Worm (Caenorhabditis elegans): ENCODE measurements around the gene B0303.16.

The B0303.16 gene

ce11 chrIII:8667382-8667781 is 37.5 kb upstream of the B0303.16 start, which contains the start of gene dpy-19:
Gene dpy-19 (minus strand): TSS chrIII:8667482.
- no peak for TF ChIP-seq hmbx-1 (tag; optimal IDR thresholded peaks at IDR 0.05)
- TF ChIP-seq hnd-1 (tag; optimal IDR thresholded peaks at IDR 0.05) = no peak
- no peak for TF ChIP-seq scrt-1 (GFP tag; IDR thresholded peaks at IDR 0.05)
- TF ChIP-seq B0310.2 (tag; optimal IDR thresholded peaks at IDR 0.05) = no peak
- TF ChIP-seq aly-1 (tag; optimal IDR thresholded peaks at IDR 0.05) = no peak
- TF ChIP-seq hmg-4 (GFP tag; optimal IDR thresholded peaks at IDR 0.05) = no peak
- no peak for TF ChIP-seq flt-1 (GFP tag; IDR thresholded peaks at IDR 0.05)
- no peak for TF ChIP-seq ceh-13 (GFP tag; optimal IDR thresholded peaks at IDR 0.05)
- no peak for TF ChIP-seq ama-1 (optimal IDR thresholded peaks at IDR 0.05)
- no peak for TF ChIP-seq tra-4 (tag; optimal IDR thresholded peaks at IDR 0.05)
- TF ChIP-seq ceh-36 (tag; optimal IDR thresholded peaks at IDR 0.05) = no peak
- no peak for TF ChIP-seq ets-7 (tag; optimal IDR thresholded peaks at IDR 0.05)

- no peak for TF ChIP-seq tbx-11 (GFP tag; IDR thresholded peaks at IDR 0.05)
- TF ChIP-seq F13C5.2 (tag; optimal IDR thresholded peaks at IDR 0.05) = no peak
- TF ChIP-seq aly-1 (tag; optimal IDR thresholded peaks at IDR 0.05) = no peak
- TF ChIP-seq ets-7 (tag; optimal IDR thresholded peaks at IDR 0.05) = no peak
- no peak for TF ChIP-seq flt-1 (GFP tag; IDR thresholded peaks at IDR 0.05)
- TF ChIP-seq ceh-36 (tag; optimal IDR thresholded peaks at IDR 0.05) = no peak
- TF ChIP-seq sea-1 (GFP tag; conservative IDR thresholded peaks at IDR 0.05) = no peak
- no peak for TF ChIP-seq hmg-4 (GFP tag; optimal IDR thresholded peaks at IDR 0.05)
- TF ChIP-seq ceh-13 (GFP tag; optimal IDR thresholded peaks at IDR 0.05) = no peak
- no peak for TF ChIP-seq pes-1 (GFP tag; IDR thresholded peaks at IDR 0.05)
- no peak for TF ChIP-seq tra-4 (tag; optimal IDR thresholded peaks at IDR 0.05)
- TF ChIP-seq scrt-1 (GFP tag; IDR thresholded peaks at IDR 0.05) = no peak
- no peak for TF ChIP-seq tbx-37 (GFP tag; conservative IDR thresholded peaks at IDR 0.05)
- no peak for TF ChIP-seq ama-1 (optimal IDR thresholded peaks at IDR 0.05)
- TF ChIP-seq hnd-1 (tag; optimal IDR thresholded peaks at IDR 0.05) = no peak
- TF ChIP-seq hmbx-1 (tag; optimal IDR thresholded peaks at IDR 0.05) = no peak
- no peak for TF ChIP-seq B0310.2 (tag; optimal IDR thresholded peaks at IDR 0.05)
Observed at ce11 chrIII:8668717-8669116, 36.1 kb upstream of the B0303.16 start.

- TF ChIP-seq flt-1 (GFP tag; IDR thresholded peaks at IDR 0.05) (no peak), tra-4 (tag; optimal IDR thresholded peaks at IDR 0.05) (no peak), hnd-1 (tag; optimal IDR thresholded peaks at IDR 0.05) (no peak), hmbx-1 (tag; optimal IDR thresholded peaks at IDR 0.05) (no peak), ceh-13 (GFP tag; optimal IDR thresholded peaks at IDR 0.05) (no peak), ceh-36 (tag; optimal IDR thresholded peaks at IDR 0.05) (no peak), aly-1 (tag; optimal IDR thresholded peaks at IDR 0.05) (no peak), tbx-11 (GFP tag; IDR thresholded peaks at IDR 0.05) (no peak), ama-1 (optimal IDR thresholded peaks at IDR 0.05) (no peak), hmg-4 (GFP tag; optimal IDR thresholded peaks at IDR 0.05) (no peak), scrt-1 (GFP tag; IDR thresholded peaks at IDR 0.05) (no peak), F13C5.2 (tag; optimal IDR thresholded peaks at IDR 0.05) (no peak), B0310.2 (tag; optimal IDR thresholded peaks at IDR 0.05) (no peak), sea-1 (GFP tag; conservative IDR thresholded peaks at IDR 0.05) (no peak), ets-7 (tag; optimal IDR thresholded peaks at IDR 0.05) (no peak), tbx-37 (GFP tag; conservative IDR thresholded peaks at IDR 0.05) (no peak), pes-1 (GFP tag; IDR thresholded peaks at IDR 0.05) (no peak)
Observed at ce11 chrIII:8674980-8675485, 29.8 kb upstream of the B0303.16 start, which contains the start of gene pgl-2. Gene pgl-2 (minus strand): TSS chrIII:8675435.

- TF ChIP-seq pes-1 (GFP tag; IDR thresholded peaks at IDR 0.05) = peak; percentile 98
- TF ChIP-seq hmbx-1 (tag; optimal IDR thresholded peaks at IDR 0.05) = peak; percentile 82
- TF ChIP-seq tra-4 (tag; optimal IDR thresholded peaks at IDR 0.05) = peak; percentile 91
- peak; percentile 98 for TF ChIP-seq hmg-4 (GFP tag; optimal IDR thresholded peaks at IDR 0.05)
- peak; percentile 97 for TF ChIP-seq tbx-11 (GFP tag; IDR thresholded peaks at IDR 0.05)
- peak; percentile 89 for TF ChIP-seq hnd-1 (tag; optimal IDR thresholded peaks at IDR 0.05)
- TF ChIP-seq aly-1 (tag; optimal IDR thresholded peaks at IDR 0.05) = peak; percentile 97
- TF ChIP-seq ceh-13 (GFP tag; optimal IDR thresholded peaks at IDR 0.05) = peak; percentile 95
- peak; percentile 98 for TF ChIP-seq tbx-37 (GFP tag; conservative IDR thresholded peaks at IDR 0.05)
- TF ChIP-seq F13C5.2 (tag; optimal IDR thresholded peaks at IDR 0.05) = peak; percentile 94
- TF ChIP-seq sea-1 (GFP tag; conservative IDR thresholded peaks at IDR 0.05) = peak; percentile 97
- peak; percentile 99 for TF ChIP-seq flt-1 (GFP tag; IDR thresholded peaks at IDR 0.05)
- peak; percentile 79 for TF ChIP-seq ama-1 (optimal IDR thresholded peaks at IDR 0.05)
- peak; percentile 98 for TF ChIP-seq scrt-1 (GFP tag; IDR thresholded peaks at IDR 0.05)
- peak; percentile 97 for TF ChIP-seq ceh-36 (tag; optimal IDR thresholded peaks at IDR 0.05)
- TF ChIP-seq B0310.2 (tag; optimal IDR thresholded peaks at IDR 0.05) = peak; percentile 96
- TF ChIP-seq ets-7 (tag; optimal IDR thresholded peaks at IDR 0.05) = peak; percentile 94
Observed at ce11 chrIII:8678371-8678770, 26.5 kb upstream of the B0303.16 start.

- TF ChIP-seq pes-1 (GFP tag; IDR thresholded peaks at IDR 0.05) (no peak), tbx-37 (GFP tag; conservative IDR thresholded peaks at IDR 0.05) (peak; percentile 45; the same call in 1 of the 2 replicates), ceh-36 (tag; optimal IDR thresholded peaks at IDR 0.05) (no peak), hmbx-1 (tag; optimal IDR thresholded peaks at IDR 0.05) (no peak), ceh-13 (GFP tag; optimal IDR thresholded peaks at IDR 0.05) (no peak), hmg-4 (GFP tag; optimal IDR thresholded peaks at IDR 0.05) (no peak)
Observed at ce11 chrIII:8683679-8684263, 21.1 kb upstream of the B0303.16 start, which contains the start of gene fli-1. Gene fli-1 (minus strand): TSS chrIII:8683736.

- TF ChIP-seq aly-1 (tag; optimal IDR thresholded peaks at IDR 0.05) (no peak), ceh-36 (tag; optimal IDR thresholded peaks at IDR 0.05) (no peak), scrt-1 (GFP tag; IDR thresholded peaks at IDR 0.05) (no peak), ceh-13 (GFP tag; optimal IDR thresholded peaks at IDR 0.05) (no peak), F13C5.2 (tag; optimal IDR thresholded peaks at IDR 0.05) (no peak), flt-1 (GFP tag; IDR thresholded peaks at IDR 0.05) (no peak), ama-1 (optimal IDR thresholded peaks at IDR 0.05) (no peak), tbx-37 (GFP tag; conservative IDR thresholded peaks at IDR 0.05) (no peak), pes-1 (GFP tag; IDR thresholded peaks at IDR 0.05) (no peak), sea-1 (GFP tag; conservative IDR thresholded peaks at IDR 0.05) (no peak), ets-7 (tag; optimal IDR thresholded peaks at IDR 0.05) (no peak), tra-4 (tag; optimal IDR thresholded peaks at IDR 0.05) (no peak), hmg-4 (GFP tag; optimal IDR thresholded peaks at IDR 0.05) (no peak)
Observed at ce11 chrIII:8684421-8684820, 20.4 kb upstream of the B0303.16 start, which contains the start of gene anmt-1. Gene anmt-1 (plus strand): TSS chrIII:8684808.

Data from whole organism, early embryonic.